Worm (Caenorhabditis elegans) whole organism, L2 larva: ENCODE measurements around the gene Y113G7A.16.
A peak's percentile ranks its signal among the peaks of the same experiment; 100 is the strongest.

ENCODE experiments used
- C34F6.9 ChIP-seq: fragments of 150-350 bp; optimal IDR thresholded peaks from 2 replicates; lab custom pipeline; 2014; ENCODE audit warnings: missing biosample characterization, missing genetic modification characterization
- F13H6.1 ChIP-seq: sonication (generic microtip); optimal IDR thresholded peaks from 2 replicates; lab custom pipeline; 2016; ENCODE audit warnings: missing genetic modification characterization, missing compliant biosample characterization
- Y55F3AM.14 ChIP-seq: fragments of 200-800 bp; sonication (Bioruptor generic); optimal IDR thresholded peaks from 2 replicates; lab custom pipeline; 2018; ENCODE audit warnings: mild to moderate bottlenecking, missing genetic modification characterization, missing compliant biosample characterization
- alr-1 ChIP-seq: fragments of 150-350 bp; optimal IDR thresholded peaks from 2 replicates; lab custom pipeline; 2014; ENCODE audit warnings: missing biosample characterization, missing genetic modification characterization
- ama-1 ChIP-seq: fragments of 150-350 bp; optimal IDR thresholded peaks from 2 replicates; lab custom pipeline; 2018; ENCODE audit warnings: inconsistent platforms
- blmp-1 ChIP-seq: sonication (generic microtip); optimal IDR thresholded peaks from 2 replicates; lab custom pipeline; 2017; ENCODE audit warnings: missing genetic modification characterization, mild to moderate bottlenecking, missing compliant biosample characterization, antibody characterized with exemption, moderate library complexity; ENCODE audit not compliant: insufficient read depth
- ceh-16 ChIP-seq: fragments of 150-350 bp; optimal IDR thresholded peaks from 2 replicates; lab custom pipeline; 2014; ENCODE audit warnings: missing biosample characterization, missing genetic modification characterization
- ceh-82 ChIP-seq: fragments of 150-350 bp; optimal IDR thresholded peaks from 2 replicates; lab custom pipeline; 2014; ENCODE audit warnings: missing biosample characterization, missing genetic modification characterization
- crh-2 ChIP-seq: sonication (generic microtip); optimal IDR thresholded peaks from 2 replicates; lab custom pipeline; 2017; ENCODE audit warnings: missing biosample characterization, missing genetic modification characterization
- dmd-4 ChIP-seq: sonication (generic microtip); optimal IDR thresholded peaks from 2 replicates; lab custom pipeline; 2017; ENCODE audit warnings: missing biosample characterization, missing genetic modification characterization
- egl-27 ChIP-seq: sonication (generic microtip); optimal IDR thresholded peaks from 3 replicates; lab custom pipeline; 2017; ENCODE audit warnings: missing biosample characterization, missing genetic modification reagents, missing genetic modification characterization
- elt-1 ChIP-seq: fragments of 150-350 bp; optimal IDR thresholded peaks from 2 replicates; lab custom pipeline; 2014; ENCODE audit warnings: missing biosample characterization, missing genetic modification characterization
- elt-3 ChIP-seq: sonication (generic microtip); optimal IDR thresholded peaks from 2 replicates; lab custom pipeline; 2017; ENCODE audit warnings: missing biosample characterization, missing genetic modification characterization
- fos-1 ChIP-seq: fragments of 150-350 bp; optimal IDR thresholded peaks from 2 replicates; lab custom pipeline; 2014; ENCODE audit warnings: missing biosample characterization, missing genetic modification characterization
- gmeb-1 ChIP-seq: fragments of 150-350 bp; optimal IDR thresholded peaks from 2 replicates; lab custom pipeline; 2014; ENCODE audit warnings: missing biosample characterization, missing genetic modification characterization
- lin-11 ChIP-seq: fragments of 150-350 bp; sonication (generic microtip); optimal IDR thresholded peaks from 2 replicates; lab custom pipeline; 2014; ENCODE audit warnings: missing biosample characterization, missing genetic modification characterization, inconsistent platforms, mixed read lengths
- lin-39 ChIP-seq: fragments of 150-350 bp; optimal IDR thresholded peaks from 2 replicates; lab custom pipeline; 2014; ENCODE audit warnings: missing biosample characterization, missing genetic modification reagents, missing genetic modification characterization
- lsy-2 ChIP-seq, 2 experiments: fragments of 150-350 bp in 1 of 2; sonication (generic microtip) in 1 of 2; optimal IDR thresholded peaks; 2 replicates each; lab custom pipeline; 2014 to 2017; ENCODE audit warnings: missing biosample characterization in 2 of 2, missing genetic modification characterization in 2 of 2
- mbf-1 ChIP-seq: sonication (generic microtip); optimal IDR thresholded peaks from 2 replicates; lab custom pipeline; 2017; ENCODE audit warnings: missing biosample characterization, missing genetic modification characterization
- mdl-1 ChIP-seq, 2 experiments: fragments of 150-350 bp in 1 of 2; sonication (generic microtip) in 1 of 2; optimal IDR thresholded peaks; 2 replicates each; lab custom pipeline; 2017; ENCODE audit warnings: missing biosample characterization in 2 of 2, missing genetic modification characterization in 2 of 2
- nhr-10 ChIP-seq: sonication (generic microtip); optimal IDR thresholded peaks from 2 replicates; lab custom pipeline; 2017; ENCODE audit warnings: missing biosample characterization, missing genetic modification characterization
- nhr-11 ChIP-seq: fragments of 150-350 bp; optimal IDR thresholded peaks from 2 replicates; lab custom pipeline; 2014; ENCODE audit warnings: missing biosample characterization, missing genetic modification characterization
- nhr-12 ChIP-seq: fragments of 150-350 bp; optimal IDR thresholded peaks from 2 replicates; lab custom pipeline; 2014; ENCODE audit warnings: missing biosample characterization, missing genetic modification characterization
- nhr-129 ChIP-seq: fragments of 150-350 bp; optimal IDR thresholded peaks from 2 replicates; lab custom pipeline; 2014; ENCODE audit warnings: missing biosample characterization, missing genetic modification characterization
- nhr-21 ChIP-seq: fragments of 150-350 bp; optimal IDR thresholded peaks from 2 replicates; lab custom pipeline; 2014; ENCODE audit warnings: missing biosample characterization, missing genetic modification characterization
- nhr-23 ChIP-seq: fragments of 150-350 bp; optimal IDR thresholded peaks from 2 replicates; lab custom pipeline; 2014; ENCODE audit warnings: missing biosample characterization, missing genetic modification reagents, missing genetic modification characterization
- nhr-25 ChIP-seq: fragments of 150-350 bp; sonication (generic microtip); optimal IDR thresholded peaks from 3 replicates; lab custom pipeline; 2014; ENCODE audit warnings: missing biosample characterization, missing genetic modification characterization
- nhr-6 ChIP-seq: fragments of 150-350 bp; optimal IDR thresholded peaks from 2 replicates; lab custom pipeline; 2014; ENCODE audit warnings: missing biosample characterization, missing genetic modification characterization
- nhr-77 ChIP-seq: fragments of 150-350 bp; optimal IDR thresholded peaks from 2 replicates; lab custom pipeline; 2014; ENCODE audit warnings: missing biosample characterization, missing genetic modification characterization
- peb-1 ChIP-seq: fragments of 150-350 bp; optimal IDR thresholded peaks from 2 replicates; lab custom pipeline; 2014; ENCODE audit warnings: missing biosample characterization, missing genetic modification characterization
- sem-4 ChIP-seq: fragments of 150-350 bp; optimal IDR thresholded peaks from 2 replicates; lab custom pipeline; 2014; ENCODE audit warnings: missing biosample characterization, missing genetic modification reagents, missing genetic modification characterization
- skn-1 ChIP-seq: sonication (generic microtip); optimal IDR thresholded peaks from 2 replicates; lab custom pipeline; 2017; ENCODE audit warnings: missing biosample characterization, missing genetic modification characterization
- sma-3 ChIP-seq: sonication (generic microtip); optimal IDR thresholded peaks from 2 replicates; lab custom pipeline; 2016; ENCODE audit warnings: missing genetic modification reagents, missing genetic modification characterization, missing compliant biosample characterization
- sma-9 ChIP-seq, 2 experiments: fragments of 150-350 bp in 1 of 2; sonication (generic microtip) in 1 of 2; optimal IDR thresholded peaks; 2 replicates each; lab custom pipeline; 2014 to 2016; ENCODE audit warnings: missing genetic modification characterization in 2 of 2, mild to moderate bottlenecking in 1 of 2, missing biosample characterization in 1 of 2, missing compliant biosample characterization in 1 of 2, missing genetic modification reagents in 1 of 2, moderate library complexity in 1 of 2
- unc-39 ChIP-seq: fragments of 150-350 bp; optimal IDR thresholded peaks from 2 replicates; lab custom pipeline; 2014; ENCODE audit warnings: missing biosample characterization, missing genetic modification characterization
- unc-55 ChIP-seq: fragments of 150-350 bp; sonication (generic microtip); optimal IDR thresholded peaks from 3 replicates; lab custom pipeline; 2014; ENCODE audit warnings: missing biosample characterization, missing genetic modification reagents, missing genetic modification characterization
- unc-62 ChIP-seq: fragments of 150-350 bp; optimal IDR thresholded peaks from 2 replicates; lab custom pipeline; 2014; ENCODE audit warnings: missing biosample characterization, missing genetic modification reagents, missing genetic modification characterization
- zag-1 ChIP-seq: fragments of 150-350 bp; optimal IDR thresholded peaks from 2 replicates; lab custom pipeline; 2014; ENCODE audit warnings: missing biosample characterization, missing genetic modification characterization
- ztf-1 ChIP-seq: fragments of 200-800 bp; sonication (Bioruptor generic); conservative IDR thresholded peaks from 2 replicates; pipeline ENCODE4 v1.3.6; 2022; ENCODE audit warnings: missing genetic modification characterization, missing compliant biosample characterization
- ztf-11 ChIP-seq: sonication (generic microtip); optimal IDR thresholded peaks from 2 replicates; lab custom pipeline; 2017; ENCODE audit warnings: missing biosample characterization, missing genetic modification characterization
- ztf-4 ChIP-seq: fragments of 150-350 bp; optimal IDR thresholded peaks from 2 replicates; lab custom pipeline; 2014; ENCODE audit warnings: missing biosample characterization, missing genetic modification characterization

The Y113G7A.16 gene

ce11 chrV:19999789-20000188, 37.6 kb upstream of the Y113G7A.16 start:
- no peak for TF ChIP-seq C34F6.9 (tag; lab: Kevin White, UChicago)
- no peak for TF ChIP-seq elt-1 (tag; lab: Kevin White, UChicago)
- no peak for TF ChIP-seq alr-1 (tag; lab: Kevin White, UChicago)
- TF ChIP-seq F13H6.1 (tag; lab: Kevin White, UChicago), result no peak
- TF ChIP-seq ceh-16, result no peak
- TF ChIP-seq dmd-4, result no peak
- TF ChIP-seq unc-55 (GFP tag; lab: Kevin White, UChicago), result peak; percentile 7
- TF ChIP-seq nhr-10 (tag; lab: Kevin White, UChicago), result no peak

ce11 chrV:20000639-20001038, 36.7 kb upstream of the Y113G7A.16 start:
- TF ChIP-seq nhr-21 (tag; lab: Kevin White, UChicago), result no peak
- no peak for TF ChIP-seq elt-1 (tag; lab: Kevin White, UChicago)
- TF ChIP-seq sem-4 (tag; lab: Kevin White, UChicago), result no peak
- TF ChIP-seq peb-1, result no peak
- no peak for TF ChIP-seq lin-39 (tag; lab: Kevin White, UChicago)
- no peak for TF ChIP-seq ama-1 (lab: Kevin White, UChicago)
- no peak for TF ChIP-seq egl-27
- no peak for TF ChIP-seq C34F6.9 (tag; lab: Kevin White, UChicago)
- TF ChIP-seq F13H6.1 (tag; lab: Kevin White, UChicago), result no peak
- TF ChIP-seq nhr-129 (tag; lab: Kevin White, UChicago), result no peak
- no peak for TF ChIP-seq nhr-77
- TF ChIP-seq crh-2 (tag; lab: Kevin White, UChicago), result no peak
- no peak for TF ChIP-seq dmd-4
- no peak for TF ChIP-seq Y55F3AM.14 (GFP tag; lab: Kevin White, UChicago)
- TF ChIP-seq unc-39, result no peak
- TF ChIP-seq gmeb-1 (tag; lab: Kevin White, UChicago), result no peak
- TF ChIP-seq nhr-25 (tag; lab: Kevin White, UChicago), result no peak
- TF ChIP-seq, all 48 proteins: peak for 0

- no peak for TF ChIP-seq ztf-11
Observed at ce11 chrV:20002194-20002593, 35.2 kb upstream of the Y113G7A.16 start.

ce11 chrV:20004385-20004784, 33.0 kb upstream of the Y113G7A.16 start, which contains the start of gene unc-51:
unc-51 (minus strand) TSS chrV:20004485.
- TF ChIP-seq ztf-4 (tag; lab: Kevin White, UChicago) (no peak), blmp-1 (tag; lab: Kevin White, UChicago) (no peak), unc-39 (no peak), nhr-12 (tag; lab: Kevin White, UChicago) (no peak), elt-3 (tag; lab: Kevin White, UChicago) (no peak), unc-55 (GFP tag; lab: Kevin White, UChicago) (no peak), unc-62 (GFP tag; lab: Kevin White, UChicago) (no peak), sem-4 (tag; lab: Kevin White, UChicago) (no peak), sma-3 (GFP tag; lab: Kevin White, UChicago) (no peak), gmeb-1 (tag; lab: Kevin White, UChicago) (peak; percentile 41), crh-2 (tag; lab: Kevin White, UChicago) (peak; percentile 28), dmd-4 (no peak), mdl-1 (tag; optimal IDR thresholded peaks at IDR 0.05; lab: Kevin White, UChicago) (no peak), peb-1 (no peak), nhr-77 (no peak), egl-27 (no peak), ztf-1 (GFP tag; lab: Robert Waterston, UW) (no peak), nhr-25 (tag; lab: Kevin White, UChicago) (peak; percentile 9), zag-1 (tag; lab: Kevin White, UChicago) (no peak)

ce11 chrV:20005724-20006132, 31.7 kb upstream of the Y113G7A.16 start:
- no peak for TF ChIP-seq ztf-1 (GFP tag; lab: Robert Waterston, UW)
- TF ChIP-seq nhr-129 (tag; lab: Kevin White, UChicago), result peak; percentile 87
- TF ChIP-seq mbf-1 (tag; lab: Kevin White, UChicago), result no peak
- TF ChIP-seq unc-39, result no peak
- peak; percentile 52 for TF ChIP-seq gmeb-1 (tag; lab: Kevin White, UChicago)
- TF ChIP-seq lin-11 (tag; lab: Kevin White, UChicago), result peak; percentile 26
- TF ChIP-seq nhr-23 (tag; lab: Kevin White, UChicago), result no peak
- TF ChIP-seq fos-1 (tag; lab: Kevin White, UChicago), result peak; percentile 71
- TF ChIP-seq egl-27, result peak; percentile 76
- peak; percentile 88 for TF ChIP-seq F13H6.1 (tag; lab: Kevin White, UChicago)
- TF ChIP-seq lin-39 (tag; lab: Kevin White, UChicago), result no peak
- TF ChIP-seq sma-3 (GFP tag; lab: Kevin White, UChicago), result peak; percentile 37
- peak; percentile 41 for TF ChIP-seq Y55F3AM.14 (GFP tag; lab: Kevin White, UChicago)
- no peak for TF ChIP-seq nhr-10 (tag; lab: Kevin White, UChicago)
- no peak for TF ChIP-seq ceh-82 (tag; lab: Kevin White, UChicago)
- TF ChIP-seq sma-9 (GFP tag; optimal IDR thresholded peaks at IDR 0.05; lab: Kevin White, UChicago), result peak; percentile 64
- no peak for TF ChIP-seq sma-9 (tag; optimal IDR thresholded peaks at IDR 0.05; lab: Kevin White, UChicago)
- TF ChIP-seq skn-1 (tag; lab: Kevin White, UChicago), result no peak
- no peak for TF ChIP-seq nhr-11 (tag; lab: Kevin White, UChicago)
- no peak for TF ChIP-seq elt-3 (tag; lab: Kevin White, UChicago)
- TF ChIP-seq unc-55 (GFP tag; lab: Kevin White, UChicago), result peak; percentile 82
- peak; percentile 77 for TF ChIP-seq zag-1 (tag; lab: Kevin White, UChicago)
- peak; percentile 2 for TF ChIP-seq nhr-25 (tag; lab: Kevin White, UChicago)
- TF ChIP-seq ama-1 (lab: Kevin White, UChicago), result peak; percentile 28
- peak; percentile 66 for TF ChIP-seq nhr-6 (tag; lab: Kevin White, UChicago)
- TF ChIP-seq lsy-2 (tag; optimal IDR thresholded peaks at IDR 0.05; lab: Kevin White, UChicago), result peak; percentile 25 to 79
- peak; percentile 75 for TF ChIP-seq crh-2 (tag; lab: Kevin White, UChicago)
- TF ChIP-seq nhr-21 (tag; lab: Kevin White, UChicago), result no peak
- peak; percentile 78 to 89 for TF ChIP-seq mdl-1 (tag; optimal IDR thresholded peaks at IDR 0.05; lab: Kevin White, UChicago)
